Fruit fly (Drosophila melanogaster) whole organism, wandering third instar larva: Measurements from ENCODE around the gene CG7183.

Source experiments
- Abd-B ChIP-seq: fragments of >200 bp; optimal IDR thresholded peaks from 2 replicates; lab custom pipeline; 2017; ENCODE audit warnings: missing biosample characterization, missing genetic modification characterization
- Dif ChIP-seq: fragments of 200-275, 200-300 bp; sonication (Bioruptor generic); optimal IDR thresholded peaks from 2 replicates; lab custom pipeline; 2018; ENCODE audit warnings: missing biosample characterization, missing genetic modification characterization; ENCODE audit not compliant: partially characterized antibody
- foxo ChIP-seq, 2 experiments: fragments of 200-800 bp; sonication (Bioruptor generic); optimal IDR thresholded peaks; 2 replicates in 1 of 2; 3 replicates in 1 of 2; lab custom pipeline; 2016 to 2017; ENCODE audit warnings: missing biosample characterization in 2 of 2, missing genetic modification characterization in 2 of 2
- h ChIP-seq: fragments of 200-800 bp; sonication (Bioruptor generic); optimal IDR thresholded peaks from 3 replicates; lab custom pipeline; 2016; ENCODE audit warnings: missing biosample characterization, mild to moderate bottlenecking, missing genetic modification characterization
- rgr ChIP-seq: fragments of 200-800 bp; sonication (Bioruptor generic); optimal IDR thresholded peaks from 3 replicates; lab custom pipeline; 2016; ENCODE audit warnings: missing biosample characterization, mild to moderate bottlenecking, missing genetic modification characterization

- TF ChIP-seq h (GFP tag; lab: Kevin White, UChicago), result no peak
- no peak for TF ChIP-seq Abd-B (GFP tag; lab: Kevin White, UChicago)
- no peak for TF ChIP-seq rgr
- no peak for TF ChIP-seq Dif
- TF ChIP-seq foxo (GFP tag; optimal IDR thresholded peaks at IDR 0.05; lab: Kevin White, UChicago), result no peak
These were observed 28.6 kb downstream of the CG7183 start, which contains the start of gene CG14313 for dm6 chr3R:18191867-18192266.
